Fruit fly (Drosophila melanogaster) whole organism: ENCODE results near the gene dmrt99B.

Experiments
- Dll ChIP-seq: fragments of >200 bp; optimal IDR thresholded peaks from 2 replicates; lab custom pipeline; 2017
- psq ChIP-seq: fragments of >200 bp; optimal IDR thresholded peaks from 2 replicates; lab custom pipeline; 2017
- usp ChIP-seq: fragments of >200 bp; optimal IDR thresholded peaks from 2 replicates; lab custom pipeline; 2017; ENCODE audit warnings: missing biosample characterization, missing genetic modification characterization, mixed read lengths

dm6 chr3R:29724745-29725144, 32.4 kb downstream of the dmrt99B start, which contains the start of the genes Naa40 and CG18731:
- no peak for TF ChIP-seq usp (GFP tag; lab: Kevin White, UChicago)
- TF ChIP-seq psq (lab: Kevin White, UChicago) = no peak
- no peak for TF ChIP-seq Dll (lab: Kevin White, UChicago)
